Fruit fly (Drosophila melanogaster) whole organism, embryonic: ENCODE measurements around the gene Cpr78Cb.

Experiments
- Asciz ChIP-seq: fragments of 200-800 bp; sonication (Bioruptor generic); optimal IDR thresholded peaks from 2 replicates; lab custom pipeline; 2017; ENCODE audit warnings: missing biosample characterization, mild to moderate bottlenecking, missing genetic modification characterization, missing genetic modification reagents
- Atf-2 ChIP-seq: fragments of 200-800 bp; sonication (Bioruptor generic); optimal IDR thresholded peaks from 2 replicates; lab custom pipeline; 2016; ENCODE audit warnings: missing biosample characterization, missing genetic modification characterization
- CG10321 ChIP-seq: fragments of 200-800 bp; sonication (Bioruptor generic); IDR thresholded peaks from 2 replicates; pipeline ENCODE4 v1.3.6; 2022; ENCODE audit warnings: missing biosample characterization, missing genetic modification characterization
- CG11695 ChIP-seq: fragments of 200-800 bp; sonication (Bioruptor generic); IDR thresholded peaks from 3 replicates; pipeline ENCODE4 v1.3.6; 2022; ENCODE audit warnings: missing biosample characterization, missing genetic modification characterization
- CG17829 ChIP-seq: fragments of 200-800 bp; optimal IDR thresholded peaks from 2 replicates; lab custom pipeline; 2019; ENCODE audit warnings: missing biosample characterization, mild to moderate bottlenecking, missing genetic modification characterization, moderate library complexity
- CG2889 ChIP-seq: fragments of 200-800 bp; sonication (Bioruptor generic); IDR thresholded peaks from 3 replicates; pipeline ENCODE4 v1.3.6; 2022; ENCODE audit warnings: missing biosample characterization, missing genetic modification characterization
- CG6765 ChIP-seq: fragments of 200-800 bp; sonication (Bioruptor generic); optimal IDR thresholded peaks from 3 replicates; lab custom pipeline; 2017; ENCODE audit warnings: missing biosample characterization, mild to moderate bottlenecking, missing genetic modification characterization
- CG7745 ChIP-seq: fragments of 200-800 bp; sonication (Bioruptor generic); optimal IDR thresholded peaks from 2 replicates; lab custom pipeline; 2018; ENCODE audit warnings: missing biosample characterization, mild to moderate bottlenecking, missing genetic modification characterization, moderate library complexity
- CrebB ChIP-seq: fragments of 200-800 bp; sonication (Bioruptor generic); optimal IDR thresholded peaks from 3 replicates; lab custom pipeline; 2018; ENCODE audit warnings: missing biosample characterization, mild to moderate bottlenecking, missing genetic modification characterization
- D19A ChIP-seq: fragments of 200-800 bp; optimal IDR thresholded peaks from 3 replicates; lab custom pipeline; 2019; ENCODE audit warnings: missing biosample characterization, mild to moderate bottlenecking, missing genetic modification characterization, moderate library complexity
- D19B ChIP-seq: fragments of 200-800 bp; sonication (Bioruptor generic); optimal IDR thresholded peaks from 2 replicates; lab custom pipeline; 2017; ENCODE audit warnings: missing biosample characterization, mild to moderate bottlenecking, missing genetic modification characterization
- Dad ChIP-seq: fragments of 200-800 bp; sonication (Bioruptor generic); optimal IDR thresholded peaks from 3 replicates; lab custom pipeline; 2016; ENCODE audit warnings: missing biosample characterization, missing genetic modification characterization
- Dfd ChIP-seq, 2 experiments: fragments of >200 bp; optimal IDR thresholded peaks; 2 replicates each; lab custom pipeline; 2017; ENCODE audit warnings: missing biosample characterization in 2 of 2, missing genetic modification characterization in 2 of 2
- Doc3 ChIP-seq: fragments of 200-800 bp; sonication (Bioruptor generic); IDR thresholded peaks from 3 replicates; pipeline ENCODE4 v1.3.6; 2022; ENCODE audit warnings: missing biosample characterization, missing genetic modification characterization; ENCODE audit not compliant: partially characterized antibody
- E2f1 ChIP-seq: fragments of 200-800 bp; sonication (Bioruptor generic); IDR thresholded peaks from 2 replicates; pipeline ENCODE4 v1.3.6; 2022; ENCODE audit warnings: missing biosample characterization, missing genetic modification characterization
- H15 ChIP-seq: fragments of 200-800 bp; sonication (Bioruptor generic); IDR thresholded peaks from 3 replicates; pipeline ENCODE4 v1.3.6; 2022; ENCODE audit warnings: missing biosample characterization, missing genetic modification characterization
- H2.0 ChIP-seq: fragments of 200-800 bp; sonication (Bioruptor generic); IDR thresholded peaks from 2 replicates; pipeline ENCODE4 v1.3.6; 2022; ENCODE audit warnings: missing biosample characterization, missing genetic modification characterization
- HmgD ChIP-seq: fragments of 200-800 bp; sonication (Bioruptor generic); optimal IDR thresholded peaks from 3 replicates; lab custom pipeline; 2016; ENCODE audit warnings: missing biosample characterization, missing genetic modification characterization
- Jarid2 ChIP-seq: fragments of 200-800 bp; sonication (Bioruptor generic); optimal IDR thresholded peaks from 3 replicates; lab custom pipeline; 2017; ENCODE audit warnings: mild to moderate bottlenecking, missing biosample characterization, missing genetic modification reagents, missing genetic modification characterization
- MBD-R2 ChIP-seq: fragments of 200-800 bp; sonication (Bioruptor generic); IDR thresholded peaks from 2 replicates; pipeline ENCODE4 v1.3.6; 2022; ENCODE audit warnings: missing biosample characterization, missing genetic modification characterization
- NC2α ChIP-seq: fragments of 200-800 bp; sonication (Bioruptor generic); optimal IDR thresholded peaks from 2 replicates; lab custom pipeline; 2016; ENCODE audit warnings: missing biosample characterization, missing genetic modification characterization
- Neu2 ChIP-seq: fragments of 200-800 bp; sonication (Bioruptor generic); optimal IDR thresholded peaks from 3 replicates; lab custom pipeline; 2016; ENCODE audit warnings: missing biosample characterization, missing genetic modification characterization, borderline replicate concordance
- NfI ChIP-seq: fragments of 200-800 bp; sonication (Bioruptor generic); optimal IDR thresholded peaks from 3 replicates; lab custom pipeline; 2018; ENCODE audit warnings: missing biosample characterization, mild to moderate bottlenecking, missing genetic modification characterization, moderate library complexity
- Rx ChIP-seq: fragments of 200-800 bp; sonication (Bioruptor generic); IDR thresholded peaks from 2 replicates; pipeline ENCODE4 v1.3.6; 2022; ENCODE audit warnings: missing biosample characterization, missing genetic modification characterization
- Six4 ChIP-seq: fragments of 200-800 bp; sonication (Bioruptor generic); optimal IDR thresholded peaks from 2 replicates; lab custom pipeline; 2016; ENCODE audit warnings: missing biosample characterization, missing genetic modification characterization
- Sry-β ChIP-seq: fragments of 200-800 bp; sonication (Bioruptor generic); optimal IDR thresholded peaks from 2 replicates; lab custom pipeline; 2018; ENCODE audit warnings: missing biosample characterization, mild to moderate bottlenecking, missing genetic modification characterization, moderate library complexity
- Usf ChIP-seq: fragments of 200-800 bp; sonication (Bioruptor generic); optimal IDR thresholded peaks from 2 replicates; lab custom pipeline; 2017; ENCODE audit warnings: missing genotype, missing biosample characterization, missing genetic modification characterization
- ap ChIP-seq: fragments of 200-800 bp; sonication (Bioruptor generic); IDR thresholded peaks from 2 replicates; pipeline ENCODE4 v1.3.6; 2022; ENCODE audit warnings: missing biosample characterization, missing genetic modification characterization
- ase ChIP-seq: fragments of 200-800 bp; sonication (Bioruptor generic); IDR thresholded peaks from 3 replicates; pipeline ENCODE4 v1.3.6; 2022; ENCODE audit warnings: missing biosample characterization, missing genetic modification characterization
- ash1 ChIP-seq: fragments of 200-800 bp; sonication (Bioruptor generic); optimal IDR thresholded peaks from 2 replicates; lab custom pipeline; 2018; ENCODE audit warnings: missing biosample characterization, mild to moderate bottlenecking, missing genetic modification characterization
- bcd ChIP-seq: fragments of 200-800 bp; sonication (Bioruptor generic); optimal IDR thresholded peaks from 2 replicates; lab custom pipeline; 2017; ENCODE audit warnings: missing biosample characterization, mild to moderate bottlenecking, missing genetic modification characterization
- ci ChIP-seq: fragments of 200-800 bp; sonication (Bioruptor generic); IDR thresholded peaks from 3 replicates; pipeline ENCODE4 v1.3.6; 2022; ENCODE audit warnings: missing biosample characterization, missing genetic modification characterization
- crp ChIP-seq, 2 experiments: fragments of 200-800 bp; sonication (Bioruptor generic); optimal IDR thresholded peaks; 2 replicates in 1 of 2; 3 replicates in 1 of 2; lab custom pipeline; 2017; ENCODE audit warnings: missing biosample characterization in 2 of 2, missing genetic modification characterization in 2 of 2, mild to moderate bottlenecking in 1 of 2, moderate library complexity in 1 of 2
- danr ChIP-seq: fragments of 200-800 bp; sonication (Bioruptor generic); IDR thresholded peaks from 2 replicates; pipeline ENCODE4 v1.3.6; 2022; ENCODE audit warnings: missing biosample characterization, missing genetic modification characterization
- exex ChIP-seq: fragments of 200-800 bp; sonication (Bioruptor generic); optimal IDR thresholded peaks from 4 replicates; lab custom pipeline; 2018; ENCODE audit warnings: missing biosample characterization, mild to moderate bottlenecking, missing genetic modification characterization, moderate library complexity
- gcm ChIP-seq: fragments of 200-800 bp; sonication (Bioruptor generic); optimal IDR thresholded peaks from 2 replicates; lab custom pipeline; 2019; ENCODE audit warnings: missing biosample characterization, mild to moderate bottlenecking, missing genetic modification characterization, moderate library complexity
- jing ChIP-seq: fragments of 200-800 bp; sonication (Bioruptor generic); optimal IDR thresholded peaks from 2 replicates; lab custom pipeline; 2018; ENCODE audit warnings: missing biosample characterization, mild to moderate bottlenecking, missing genetic modification characterization
- klu ChIP-seq: fragments of 200-800 bp; sonication (Bioruptor generic); IDR thresholded peaks from 2 replicates; pipeline ENCODE4 v1.3.6; 2022; ENCODE audit warnings: missing biosample characterization, missing genetic modification characterization
- lov ChIP-seq, 2 experiments: fragments of 200-800 bp in 1 of 2; fragments of >200 bp in 1 of 2; sonication (Bioruptor generic) in 1 of 2; IDR thresholded peaks in 1 of 2; optimal IDR thresholded peaks in 1 of 2; 2 replicates in 1 of 2; 3 replicates in 1 of 2; pipeline versions ENCODE4 v1.3.6 to Lab custom; 2017 to 2022; ENCODE audit warnings: missing biosample characterization in 1 of 2, missing genetic modification characterization in 1 of 2
- nau ChIP-seq: fragments of 200-800 bp; sonication (Bioruptor generic); optimal IDR thresholded peaks from 3 replicates; lab custom pipeline; 2017; ENCODE audit warnings: missing biosample characterization, mild to moderate bottlenecking, missing genetic modification characterization, missing genetic modification reagents
- peb ChIP-seq: fragments of 200-800 bp; sonication (Bioruptor generic); IDR thresholded peaks from 2 replicates; pipeline ENCODE4 v1.3.6; 2022; ENCODE audit warnings: missing biosample characterization, missing genetic modification characterization
- run ChIP-seq: fragments of 200-800 bp; sonication (Bioruptor generic); optimal IDR thresholded peaks from 3 replicates; lab custom pipeline; 2018; ENCODE audit warnings: missing biosample characterization, mild to moderate bottlenecking, missing genetic modification characterization
- salm ChIP-seq: fragments of 200-800 bp; sonication (Bioruptor generic); optimal IDR thresholded peaks from 2 replicates; lab custom pipeline; 2018; ENCODE audit warnings: missing biosample characterization, mild to moderate bottlenecking, missing genetic modification characterization
- scrt ChIP-seq: fragments of 200-800 bp; sonication (Bioruptor generic); optimal IDR thresholded peaks from 2 replicates; lab custom pipeline; 2018; ENCODE audit warnings: missing biosample characterization, mild to moderate bottlenecking, missing genetic modification characterization, moderate library complexity
- sisA ChIP-seq: fragments of 200-800 bp; sonication (Bioruptor generic); IDR thresholded peaks from 2 replicates; pipeline ENCODE4 v1.3.6; 2022; ENCODE audit warnings: missing biosample characterization, missing genetic modification characterization
- so ChIP-seq: fragments of 200-800 bp; sonication (Bioruptor generic); IDR thresholded peaks from 3 replicates; pipeline ENCODE4 v1.3.6; 2022; ENCODE audit warnings: missing biosample characterization, missing genetic modification characterization
- tx ChIP-seq: fragments of 200-800 bp; sonication (Bioruptor generic); optimal IDR thresholded peaks from 2 replicates; lab custom pipeline; 2016; ENCODE audit warnings: missing biosample characterization, missing genetic modification characterization
- vvl ChIP-seq: fragments of 200-800 bp; sonication (Bioruptor generic); IDR thresholded peaks from 2 replicates; pipeline ENCODE4 v1.3.6; 2022; ENCODE audit warnings: missing biosample characterization, missing genetic modification characterization
- yki ChIP-seq: fragments of >200 bp; optimal IDR thresholded peaks from 3 replicates; lab custom pipeline; 2018

The Cpr78Cb gene

dm6 chr3L:21285639-21286338 lies 8.5 kb upstream of the Cpr78Cb start, which contains the start of the genes CG12974 and pzg (continued):
- TF ChIP-seq Asciz (GFP tag; lab: Kevin White, UChicago) (no peak), NfI (peak; percentile 80), lov (optimal IDR thresholded peaks at IDR 0.05; lab: Kevin White, UChicago) (no peak), lov (GFP tag; IDR thresholded peaks at IDR 0.05; lab: Robert Waterston, UW) (peak; percentile 81; the same call in 2 of the 3 replicates), klu (peak; percentile 82), so (GFP tag; lab: Robert Waterston, UW) (peak; percentile 69; the same call in 1 of the 3 replicates), ci (GFP tag; lab: Robert Waterston, UW) (peak; percentile 88), crp (GFP tag; optimal IDR thresholded peaks at IDR 0.05; lab: Kevin White, UChicago) (peak in 1 of 2 experiments; percentile 64), NC2α (peak; percentile 60), CG6765 (GFP tag; lab: Kevin White, UChicago) (peak; percentile 65), CrebB (peak; percentile 44), peb (peak; percentile 78), yki (lab: Kevin White, UChicago) (peak; percentile 13), danr (GFP tag; lab: Robert Waterston, UW) (peak; percentile 52), CG10321 (GFP tag; lab: Robert Waterston, UW) (peak; percentile 99), Sry-β (GFP tag; lab: Kevin White, UChicago) (peak; percentile 14), CG2889 (GFP tag; lab: Robert Waterston, UW) (peak; percentile 80; the same call in 2 of the 3 replicates), Dfd (GFP tag; optimal IDR thresholded peaks at IDR 0.05; lab: Kevin White, UChicago) (no peak), H15 (GFP tag; lab: Robert Waterston, UW) (peak; percentile 87), ap (peak; percentile 42; the same call in 1 of the 2 replicates), E2f1 (peak; percentile 82), ash1 (GFP tag; lab: Kevin White, UChicago) (no peak), run (tag; lab: Kevin White, UChicago) (no peak), exex (tag; lab: Kevin White, UChicago) (no peak), Dad (GFP tag; lab: Kevin White, UChicago) (peak; percentile 78), sisA (GFP tag; lab: Robert Waterston, UW) (peak; percentile 95), salm (tag; lab: Kevin White, UChicago) (peak; percentile 15), HmgD (GFP tag; lab: Kevin White, UChicago) (peak; percentile 83), nau (GFP tag; lab: Kevin White, UChicago) (no peak), MBD-R2 (GFP tag; lab: Robert Waterston, UW) (peak; percentile 72; the same call in 1 of the 2 replicates), tx (GFP tag; lab: Kevin White, UChicago) (peak; percentile 69), Jarid2 (GFP tag; lab: Kevin White, UChicago) (peak; percentile 45), ase (GFP tag; lab: Robert Waterston, UW) (peak; percentile 81), Six4 (peak; percentile 16), vvl (GFP tag; lab: Robert Waterston, UW) (peak; percentile 83), CG17829 (tag; lab: Kevin White, UChicago) (peak; percentile 84), D19B (GFP tag; lab: Kevin White, UChicago) (peak; percentile 42), jing (GFP tag; lab: Kevin White, UChicago) (peak; percentile 69), Rx (GFP tag; lab: Robert Waterston, UW) (peak; percentile 67), CG11695 (GFP tag; lab: Robert Waterston, UW) (peak; percentile 34; the same call in 1 of the 3 replicates), scrt (GFP tag; lab: Kevin White, UChicago) (peak; percentile 45), Doc3 (GFP tag; lab: Robert Waterston, UW) (no peak), Neu2 (GFP tag; lab: Kevin White, UChicago) (peak; percentile 25), bcd (peak; percentile 87), gcm (GFP tag; lab: Kevin White, UChicago) (no peak), Usf (peak; percentile 61), D19A (tag; lab: Kevin White, UChicago) (peak; percentile 24), Atf-2 (GFP tag; lab: Kevin White, UChicago) (peak; percentile 51), CG7745 (tag; lab: Kevin White, UChicago) (no peak), H2.0 (GFP tag; lab: Robert Waterston, UW) (peak; percentile 73; the same call in 1 of the 2 replicates)
